Fruit fly (Drosophila melanogaster) ovary, adult (tissue): ENCODE measurements around the gene CG14565.
A peak's percentile ranks its signal among the peaks of the same experiment; 100 is the strongest.

Experiments
- CG17801 ChIP-seq: fragments of 200-800 bp; optimal IDR thresholded peaks from 2 replicates; lab custom pipeline; 2019; ENCODE audit warnings: missing biosample characterization, mild to moderate bottlenecking, missing genetic modification characterization, moderate library complexity; ENCODE audit not compliant: partially characterized antibody

The CG14565 gene

DNA sequence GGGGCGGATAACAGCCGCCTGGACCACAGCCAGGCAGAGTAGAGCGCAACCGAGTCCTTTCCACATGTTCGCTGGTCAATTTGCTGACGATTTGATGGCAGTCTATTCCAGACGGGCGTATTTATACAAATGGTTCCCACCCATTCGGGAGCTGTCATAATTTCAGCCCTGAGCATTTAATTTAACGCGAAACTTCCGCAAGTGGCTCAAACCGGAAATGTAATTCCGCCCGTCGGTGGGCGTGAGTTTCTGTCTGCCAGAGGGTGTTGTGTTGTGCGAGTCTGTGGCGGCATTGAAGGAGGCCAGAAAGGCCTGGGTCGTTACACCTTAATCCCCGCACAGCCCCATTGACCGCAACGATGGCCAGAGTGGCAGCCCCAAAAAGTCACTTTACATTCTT, at the start of gene CG14565:
TSS of gene CG14565 (minus strand) at position 101 of the 400 bp plus-strand sequence.
- no peak for TF ChIP-seq CG17801 (GFP tag; lab: Kevin White, UChicago)

DNA sequence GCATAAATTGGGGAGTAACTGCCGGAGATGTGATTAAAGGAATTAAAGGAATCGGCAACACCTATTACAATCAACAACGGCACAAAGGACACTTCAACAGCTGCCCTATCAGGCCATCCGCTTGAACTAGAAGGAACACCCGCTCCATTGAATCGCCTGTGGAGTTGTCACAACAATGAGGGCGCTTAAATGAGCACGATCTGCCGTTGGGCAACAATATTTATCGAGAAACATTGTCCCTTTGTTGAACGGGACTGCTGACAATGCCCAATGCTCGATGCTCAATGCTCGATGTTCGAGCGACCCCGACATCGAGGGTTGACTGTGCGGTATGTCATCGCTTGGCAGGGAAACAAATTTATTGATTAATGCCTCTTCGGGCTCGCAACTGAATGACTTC, 43.8 kb upstream of the CG14565 start:
- no peak for TF ChIP-seq CG17801 (GFP tag; lab: Kevin White, UChicago)

DNA sequence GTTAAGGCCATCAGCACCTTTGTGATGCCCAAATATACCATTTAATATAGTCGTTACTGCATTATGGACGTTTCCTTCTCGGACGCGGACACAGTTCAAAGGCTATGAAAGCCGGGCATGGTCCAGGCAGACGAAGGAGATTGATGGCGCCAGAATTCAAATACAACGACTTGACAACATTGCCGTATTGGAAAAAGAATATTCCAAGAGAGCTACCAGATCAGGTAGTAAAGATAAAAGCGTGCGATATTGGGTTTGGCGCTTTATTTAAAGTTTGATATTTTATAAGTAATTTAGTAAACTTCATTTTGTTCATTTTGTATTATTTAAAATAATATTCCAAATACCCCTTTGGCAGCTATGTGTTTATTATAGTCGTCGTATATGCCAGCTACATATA, 29.8 kb upstream of the CG14565 start:
- TF ChIP-seq CG17801 (GFP tag; lab: Kevin White, UChicago): no peak

DNA sequence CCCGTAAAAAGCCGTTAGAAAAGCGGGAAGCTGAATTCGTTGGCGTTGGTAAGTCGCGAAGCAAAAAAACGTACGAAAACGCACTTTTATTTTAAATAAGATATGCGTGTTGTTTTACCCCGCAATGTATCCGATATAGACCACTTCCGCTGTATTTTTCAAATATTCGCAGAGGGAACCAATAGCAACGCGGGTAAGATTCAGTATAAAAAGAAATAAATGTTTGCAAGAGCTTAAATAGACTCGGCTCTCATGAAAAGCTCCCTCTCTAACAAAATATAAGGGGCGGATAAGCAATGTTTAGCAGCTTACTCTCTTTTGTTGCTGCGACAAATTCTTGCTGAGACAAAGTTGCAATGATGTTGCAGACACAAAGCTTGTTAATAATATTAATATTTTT, 26.3 kb upstream of the CG14565 start, which contains the start of gene Syn1:
TSS of gene Syn1 (minus strand) at position 207 of the 400 bp plus-strand sequence.
- peak; percentile 11 for TF ChIP-seq CG17801 (GFP tag; lab: Kevin White, UChicago)

DNA sequence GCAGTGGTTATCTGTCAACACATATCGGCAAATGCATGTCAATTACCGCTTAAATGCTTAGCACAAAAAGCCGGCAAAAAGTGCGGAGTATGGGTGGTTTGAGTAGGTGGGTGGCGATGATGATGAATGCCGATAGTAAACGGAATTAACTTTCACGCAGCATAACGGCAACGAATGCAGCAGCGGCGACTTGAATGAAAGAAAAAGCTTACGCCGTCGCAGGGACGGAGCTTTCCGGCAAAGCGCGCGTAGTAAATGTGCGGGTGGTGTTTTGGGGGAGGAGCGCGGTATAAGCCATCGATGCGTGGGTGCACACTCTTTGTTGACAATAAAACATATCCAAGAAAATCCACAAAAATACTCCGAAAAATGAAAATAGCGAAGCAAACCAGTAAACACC, 25.4 kb upstream of the CG14565 start, which contains the start of gene CG7370:
TSS of gene CG7370 (plus strand) at position 301 of the 400 bp plus-strand sequence.
- no peak for TF ChIP-seq CG17801 (GFP tag; lab: Kevin White, UChicago)

DNA sequence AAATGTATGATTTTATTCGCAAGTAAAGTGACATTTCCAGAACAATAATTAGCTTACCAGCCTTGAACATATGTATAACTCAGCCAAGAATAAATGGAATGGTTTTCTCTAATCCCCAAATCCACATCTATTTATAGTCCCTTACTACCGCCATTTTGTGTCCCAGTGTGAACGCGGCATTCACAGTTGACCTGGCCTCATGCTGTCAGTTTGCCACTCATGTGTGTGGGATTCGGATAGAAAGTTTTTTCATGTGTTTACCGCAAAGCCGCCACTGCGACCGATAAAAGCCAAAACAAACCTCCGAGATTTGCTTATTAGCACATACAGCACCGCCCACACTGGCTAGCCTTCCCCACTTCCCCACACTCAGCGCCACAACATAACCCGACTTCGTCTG, 21.9 kb upstream of the CG14565 start:
- TF ChIP-seq CG17801 (GFP tag; lab: Kevin White, UChicago): no peak

DNA sequence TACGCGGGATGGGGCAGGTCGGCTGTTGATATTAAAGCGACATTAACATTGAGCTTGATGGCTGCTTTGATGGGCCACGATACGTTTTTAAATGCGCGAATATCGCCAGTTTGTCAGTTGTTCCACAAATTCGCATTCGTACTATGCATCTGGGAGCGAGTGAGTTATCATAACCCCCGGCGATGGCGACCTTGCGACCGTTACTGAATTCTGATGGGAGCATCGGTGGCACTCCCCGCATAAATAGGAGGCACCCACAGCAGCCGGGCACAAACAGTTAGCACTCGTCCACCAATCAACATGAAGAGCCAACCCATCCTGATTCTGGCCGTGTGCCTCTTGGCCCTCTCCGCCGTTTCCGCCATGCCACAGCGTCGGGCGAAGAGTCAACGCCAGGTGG, 12.8 kb upstream of the CG14565 start, which contains the start of gene CG14564:
TSS of gene CG14564 (plus strand) at position 301 of the 400 bp plus-strand sequence.
- TF ChIP-seq CG17801 (GFP tag; lab: Kevin White, UChicago): no peak

DNA sequence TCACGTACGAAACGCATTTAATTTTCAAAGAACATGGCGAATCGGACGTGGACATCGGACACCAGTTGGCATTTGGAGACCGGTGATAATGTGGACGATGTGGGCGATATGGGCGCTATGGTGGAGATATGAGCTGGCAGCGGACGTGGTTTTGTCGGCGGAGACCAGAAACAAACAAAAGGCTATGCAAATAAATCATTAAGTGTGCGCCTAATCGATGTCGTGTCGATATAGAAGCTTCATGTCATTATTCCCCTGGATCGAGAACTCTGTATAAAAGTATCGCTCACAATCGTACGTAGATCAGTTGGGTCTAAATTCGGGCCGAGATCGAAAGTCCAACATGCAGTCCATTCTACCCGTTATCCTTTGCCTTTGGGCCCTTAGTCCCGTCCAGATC, 2.8 kb downstream of the CG14565 start, which contains the start of gene CG14572:
TSS of gene CG14572 (plus strand) at position 301 of the 400 bp plus-strand sequence.
- no peak for TF ChIP-seq CG17801 (GFP tag; lab: Kevin White, UChicago)

DNA sequence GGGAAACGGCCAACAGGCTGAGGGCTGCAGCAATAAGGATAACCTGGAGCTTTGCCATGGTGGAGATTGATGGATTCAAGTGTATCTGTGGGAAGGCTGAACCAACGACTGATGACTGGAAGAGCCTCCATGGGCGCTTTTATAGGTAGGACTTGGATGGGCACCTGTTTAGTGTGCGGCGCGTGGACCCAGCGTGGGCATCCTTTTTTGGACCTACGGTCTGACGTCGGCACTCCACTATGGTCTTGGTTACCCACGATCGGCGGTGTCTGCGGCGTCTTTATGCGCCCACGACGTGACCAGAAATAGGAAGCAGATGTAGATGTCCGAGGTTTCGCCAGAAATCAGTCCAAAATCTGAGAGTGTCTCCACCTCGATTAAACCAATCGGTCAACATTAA, 3.9 kb downstream of the CG14565 start, which contains the start of gene CG14566:
TSS of gene CG14566 (minus strand) at position 101 of the 400 bp plus-strand sequence.
- no peak for TF ChIP-seq CG17801 (GFP tag; lab: Kevin White, UChicago)

DNA sequence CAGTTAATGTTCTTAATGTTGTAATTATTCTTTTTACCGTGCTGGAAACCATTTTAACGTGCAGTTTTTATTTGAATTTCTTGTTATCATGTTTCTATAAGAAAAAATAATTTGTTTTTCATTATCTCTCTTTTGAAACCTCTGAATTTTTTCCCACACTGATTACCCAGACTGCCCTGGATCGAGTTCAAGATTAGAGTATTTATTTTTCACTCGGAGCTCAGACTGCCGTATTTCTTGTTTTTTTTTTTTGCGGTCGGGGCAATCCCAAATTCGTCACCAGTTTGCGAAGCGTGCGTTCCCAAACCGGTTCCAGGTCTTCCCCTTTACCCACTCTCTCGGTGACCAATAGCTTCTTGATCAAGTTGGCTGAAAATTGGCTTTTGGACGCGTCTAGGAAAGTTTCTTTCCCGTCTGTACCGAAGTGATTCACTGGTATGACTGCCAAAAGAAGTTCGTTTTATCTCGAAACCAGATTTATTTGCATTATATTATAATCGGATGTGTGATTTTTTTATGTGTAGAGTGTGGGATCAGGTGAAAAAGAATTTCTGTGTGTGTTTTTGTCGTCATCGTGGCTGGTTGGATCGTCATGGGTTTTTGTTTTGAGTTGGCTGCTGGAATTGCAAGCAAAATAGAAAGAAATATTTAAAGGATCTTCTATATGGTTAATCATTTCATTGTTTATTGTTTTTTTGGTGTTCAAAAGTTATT, 4.9 kb downstream of the CG14565 start:
- TF ChIP-seq CG17801 (GFP tag; lab: Kevin White, UChicago): no peak

DNA sequence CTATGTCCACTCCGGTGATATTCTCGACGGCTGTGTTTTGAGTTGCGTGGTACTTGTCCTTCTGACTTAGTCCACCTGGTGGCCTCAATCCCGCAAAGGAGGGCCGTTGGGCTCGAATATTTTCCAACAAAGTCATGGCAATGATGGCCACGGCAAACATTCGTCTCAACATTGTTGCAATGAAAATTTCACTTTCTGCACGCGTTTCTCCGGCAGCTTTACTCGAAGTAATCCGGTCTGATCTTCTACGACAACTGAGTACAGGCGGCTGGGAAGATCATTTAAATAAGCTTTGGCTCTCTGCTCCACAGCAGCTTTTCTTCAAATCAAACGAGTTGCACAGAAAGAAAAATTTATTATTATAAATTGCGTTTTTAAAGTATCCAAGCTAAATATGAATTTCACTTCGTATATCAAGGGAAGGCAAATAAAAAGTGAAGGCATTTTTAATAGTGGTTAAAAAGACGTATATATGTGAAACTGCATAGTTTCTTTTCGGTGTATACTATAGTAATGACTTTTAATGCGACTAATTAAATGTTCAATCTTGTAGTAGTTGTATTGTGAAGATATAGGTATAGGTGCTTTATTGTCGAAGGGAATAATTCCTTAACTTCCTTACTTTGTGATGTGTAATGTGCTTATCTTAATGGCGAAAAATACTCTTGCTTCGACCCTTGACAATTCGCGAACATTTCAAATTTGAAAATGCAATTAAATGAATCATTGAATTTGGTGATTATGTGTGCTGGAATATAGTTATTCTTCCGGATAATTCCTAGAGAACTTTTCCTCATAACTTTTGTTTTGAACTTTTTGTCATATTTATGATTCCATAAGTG, 5.7 kb downstream of the CG14565 start, which contains the start of gene CG14567:
TSS of gene CG14567 (minus strand) at position 256 of the 842 bp plus-strand sequence.
- TF ChIP-seq CG17801 (GFP tag; lab: Kevin White, UChicago): no peak

DNA sequence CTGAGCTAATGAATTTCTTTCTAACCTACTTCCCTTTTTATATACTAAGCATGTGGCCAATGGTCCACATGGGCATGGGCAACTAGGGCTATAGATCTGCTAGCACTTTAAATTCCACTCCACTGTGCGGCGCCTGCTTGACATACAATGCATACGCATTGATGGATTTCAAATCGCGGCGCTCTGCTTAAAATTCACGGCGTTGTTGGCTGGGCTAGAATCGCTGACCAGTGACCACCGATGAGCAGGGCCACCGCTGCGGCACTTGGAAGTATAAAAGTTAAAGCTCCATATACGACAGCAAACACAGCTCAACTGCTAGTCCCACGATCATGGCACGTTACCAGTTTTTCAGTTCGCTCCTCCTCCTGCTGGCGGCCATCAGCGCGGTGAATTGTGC, 10.3 kb downstream of the CG14565 start, which contains the start of gene CG14573:
TSS of gene CG14573 (plus strand) at position 301 of the 400 bp plus-strand sequence.
- TF ChIP-seq CG17801 (GFP tag; lab: Kevin White, UChicago): no peak

DNA sequence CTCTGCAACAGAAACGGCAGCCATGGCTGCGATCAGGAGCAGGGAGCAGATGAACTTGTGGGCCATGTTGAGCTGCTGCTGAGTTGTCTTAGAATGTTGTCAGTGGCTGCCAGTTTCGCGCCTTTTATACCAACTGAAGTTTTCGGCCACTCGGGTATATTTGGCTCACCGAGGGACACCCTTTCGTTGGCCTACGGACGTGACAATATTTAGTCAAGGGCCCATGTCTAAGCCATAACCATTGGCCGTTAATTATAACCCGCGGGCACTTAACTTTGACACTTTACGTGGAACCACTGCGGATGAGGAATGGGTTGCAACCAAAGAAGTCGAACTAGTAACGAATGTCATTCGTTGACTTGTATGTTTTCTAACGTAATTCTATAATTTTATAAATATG, 10.7 kb downstream of the CG14565 start, which contains the start of gene CG14568:
TSS of gene CG14568 (minus strand) at position 101 of the 400 bp plus-strand sequence.
- TF ChIP-seq CG17801 (GFP tag; lab: Kevin White, UChicago): no peak

DNA sequence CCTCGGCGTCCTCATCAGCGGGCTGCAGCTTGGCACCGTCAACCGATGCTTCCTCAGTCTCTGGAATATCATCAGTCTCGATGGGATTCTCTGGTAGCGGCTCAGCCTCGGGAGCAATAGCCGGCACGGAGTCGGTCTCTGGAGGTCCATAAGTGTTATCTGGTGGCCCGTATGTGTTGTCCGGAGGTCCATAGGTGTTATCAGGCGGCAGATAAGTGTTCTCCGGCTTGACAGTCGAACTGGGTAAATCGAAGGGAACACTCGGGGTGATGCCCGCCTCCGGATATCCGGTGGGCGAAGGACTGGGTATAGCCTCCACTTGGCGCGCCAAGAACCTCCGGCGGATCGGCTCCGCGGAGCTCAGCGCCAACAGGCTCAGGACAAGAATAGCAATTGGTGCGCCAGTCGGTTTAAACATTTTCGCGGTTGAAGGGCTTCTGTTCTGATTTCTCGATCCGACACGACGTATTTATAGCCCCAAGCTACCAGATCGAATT, 12.9 kb downstream of the CG14565 start, which contains the start of gene CG14569:
TSS of gene CG14569 (minus strand) at position 447 of the 497 bp plus-strand sequence.
- no peak for TF ChIP-seq CG17801 (GFP tag; lab: Kevin White, UChicago)

DNA sequence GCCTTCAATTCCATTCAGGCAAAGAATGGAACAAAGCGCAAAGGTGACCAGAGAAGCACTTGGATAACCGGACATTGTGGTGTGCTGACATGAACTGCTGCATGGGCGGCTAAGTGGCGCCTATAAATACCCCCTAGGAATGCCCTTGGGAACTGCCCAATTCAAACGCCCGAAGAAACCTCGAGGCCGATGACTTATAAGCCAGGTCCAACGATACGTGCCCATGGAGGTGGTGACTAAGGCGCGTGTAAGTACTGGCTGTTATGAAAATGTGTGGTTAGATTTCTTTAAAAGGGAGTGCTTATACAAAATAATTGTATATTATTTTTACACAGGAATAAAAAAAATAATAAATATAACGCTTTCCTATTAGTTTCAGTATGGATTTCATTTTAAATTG, 13.7 kb downstream of the CG14565 start, which contains the start of gene CG14570:
TSS of gene CG14570 (minus strand) at position 101 of the 400 bp plus-strand sequence.
- TF ChIP-seq CG17801 (GFP tag; lab: Kevin White, UChicago): no peak
